Worm (Caenorhabditis elegans): ENCODE results near the gene gpc-1.

- TF ChIP-seq tbx-11 (GFP tag; IDR thresholded peaks at IDR 0.05): no peak
- TF ChIP-seq tbx-37 (GFP tag; conservative IDR thresholded peaks at IDR 0.05): no peak
- TF ChIP-seq flt-1 (GFP tag; IDR thresholded peaks at IDR 0.05): no peak
These were observed 49.9 kb downstream of the gpc-1 start for ce11 chrX:12834848-12835247.

All from whole organism, early embryonic.